Worm (Caenorhabditis elegans): ENCODE measurements around the gene egrh-1.
A peak's percentile ranks its signal among the peaks of the same experiment; 100 is the strongest.

Gene egrh-1

DNA sequence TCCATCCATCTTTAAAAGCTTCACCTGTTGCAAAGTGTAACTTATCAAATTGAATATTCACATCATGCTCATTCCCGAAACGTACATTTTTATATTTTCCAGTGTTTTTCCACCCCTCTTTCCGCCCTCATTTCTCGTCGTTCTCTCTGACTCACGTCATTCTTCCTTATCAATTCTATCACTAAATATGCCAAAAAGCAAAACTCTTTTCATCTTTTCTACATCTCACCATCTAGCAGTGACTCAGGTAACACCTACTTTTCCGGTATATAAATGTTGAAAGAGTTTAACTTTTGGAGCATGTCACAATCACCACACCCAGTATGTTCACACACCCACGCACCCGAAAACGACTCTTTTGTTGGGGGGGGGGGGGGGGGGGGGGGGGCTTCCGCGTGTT, 1.3 kb upstream of the egrh-1 start:
- TF ChIP-seq unc-86 (tag; optimal IDR thresholded peaks at IDR 0.05) = no peak
- peak; percentile 21 for TF ChIP-seq fkh-8 (tag; optimal IDR thresholded peaks at IDR 0.05)
- no peak for TF ChIP-seq swsn-7 (tag; optimal IDR thresholded peaks at IDR 0.05)
- TF ChIP-seq pax-3 (tag; optimal IDR thresholded peaks at IDR 0.05) = no peak
- no peak for TF ChIP-seq ets-5 (GFP tag; IDR thresholded peaks at IDR 0.05)

DNA sequence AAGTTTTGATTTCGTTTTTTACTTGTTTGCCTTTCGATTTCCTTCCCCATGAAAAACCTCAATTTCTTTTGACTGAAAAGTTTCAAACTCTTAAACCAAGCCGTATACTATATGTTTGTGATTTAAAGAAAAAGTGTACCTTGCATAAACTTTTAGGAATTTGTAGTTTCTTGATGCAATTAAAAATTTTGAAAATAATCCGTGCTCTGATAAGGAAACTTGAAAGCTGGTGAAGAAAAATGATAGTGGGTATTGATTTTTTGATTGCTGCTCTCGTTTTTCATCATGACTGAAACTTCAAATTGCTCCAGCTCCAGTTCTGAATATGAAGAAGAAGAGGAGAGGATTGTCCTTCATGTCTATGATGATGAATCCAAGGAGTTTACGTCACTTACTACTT, 3.3 kb downstream of the egrh-1 start, which contains the start of gene acd-3:
Gene acd-3 (plus strand): TSS at position 222 of the 400 bp plus-strand sequence.
- TF ChIP-seq nhr-85 (tag) = peak; percentile 31
- TF ChIP-seq ceh-88 (GFP tag; IDR thresholded peaks at IDR 0.05) = no peak

DNA sequence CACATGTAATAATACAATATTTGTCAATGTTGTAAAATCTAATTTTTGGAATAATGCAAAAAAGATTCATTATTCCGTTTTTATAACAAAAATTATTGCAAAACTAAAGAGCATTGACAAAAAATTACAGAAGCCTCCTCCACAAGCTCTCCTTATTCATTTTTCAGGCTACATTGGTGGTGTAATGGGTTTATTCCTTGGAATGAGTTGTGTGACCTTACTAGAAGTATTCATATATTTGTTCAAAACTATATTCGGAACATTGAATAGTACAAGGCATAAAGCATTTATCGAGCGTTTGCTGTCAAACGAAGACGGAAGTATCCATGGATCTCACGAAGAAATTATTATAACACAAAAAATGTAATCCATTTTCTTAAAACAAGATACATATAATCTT, 6.2 kb downstream of the egrh-1 start:
- TF ChIP-seq efl-1 (optimal IDR thresholded peaks at IDR 0.05) = no peak
- peak in 1 of 2 experiments; percentile 91 for TF ChIP-seq efl-1 (GFP tag; optimal IDR thresholded peaks at IDR 0.05 in 1 of 2)
- no peak for TF ChIP-seq swsn-7 (tag; optimal IDR thresholded peaks at IDR 0.05)

DNA sequence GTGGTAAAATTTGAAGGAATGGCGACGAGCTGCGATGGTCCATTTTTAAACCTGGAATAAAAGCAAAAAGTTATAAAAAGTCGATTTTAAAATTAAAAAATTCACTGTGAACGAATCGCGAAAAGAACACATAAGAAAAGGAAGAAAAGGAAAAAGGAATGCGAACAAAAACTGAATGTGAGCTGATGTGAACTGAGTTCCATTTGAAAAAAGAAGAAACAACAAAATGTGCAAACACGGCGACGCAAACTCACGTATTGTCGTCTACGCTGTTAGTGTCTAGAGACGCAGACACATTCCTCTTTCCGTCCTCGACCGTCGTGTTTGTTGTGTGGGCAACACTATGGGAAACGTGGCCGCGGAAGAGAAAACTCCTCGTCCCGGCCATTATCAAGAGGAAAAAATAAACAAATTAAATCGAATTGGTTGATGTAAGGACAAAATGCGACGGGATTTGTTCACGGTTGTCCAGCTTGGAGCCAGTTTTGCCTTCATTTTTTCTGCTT, 8.0 kb downstream of the egrh-1 start, which contains the start of the genes C27C12.1 and C27C12.4:
Gene C27C12.1 (minus strand): TSS at position 51 of the 506 bp plus-strand sequence.
Gene C27C12.4 (plus strand): TSS at position 375 of the 506 bp plus-strand sequence.
- TF ChIP-seq grh-1 (GFP tag; IDR thresholded peaks at IDR 0.05) (peak; percentile 67), fkh-4 (tag; optimal IDR thresholded peaks at IDR 0.05; ENCODE audit: borderline replicate concordance) (peak; percentile 63), lin-39 (tag; optimal IDR thresholded peaks at IDR 0.05) (peak; percentile 54), C34B4.2 (tag; optimal IDR thresholded peaks at IDR 0.05) (no peak), zip-4 (GFP tag; optimal IDR thresholded peaks at IDR 0.05) (peak; percentile 54), dsc-1 (tag; optimal IDR thresholded peaks at IDR 0.05) (peak; percentile 83), lin-15B (tag; optimal IDR thresholded peaks at IDR 0.05) (peak; percentile 50), mab-9 (GFP tag; IDR thresholded peaks at IDR 0.05) (peak; percentile 83), lin-14 (GFP tag; optimal IDR thresholded peaks at IDR 0.05) (peak; percentile 95), lsy-2 (tag; optimal IDR thresholded peaks at IDR 0.05) (peak; percentile 82 to 89), lin-13 (GFP tag; optimal IDR thresholded peaks at IDR 0.05) (peak; percentile 66), lin-35 (GFP tag; optimal IDR thresholded peaks at IDR 0.05) (peak; percentile 75 to 88), ceh-88 (GFP tag; IDR thresholded peaks at IDR 0.05) (0 out of 2 replicates have a peak, but pooled peaks have one; percentile 47), egl-27 (tag; optimal IDR thresholded peaks at IDR 0.05) (no peak), fos-1 (tag; optimal IDR thresholded peaks at IDR 0.05) (peak; percentile 55), jun-1 (tag; optimal IDR thresholded peaks at IDR 0.05) (peak; percentile 84), irx-1 (tag; optimal IDR thresholded peaks at IDR 0.05) (peak; percentile 85), nhr-47 (tag; optimal IDR thresholded peaks at IDR 0.05) (peak; percentile 93), ztf-4 (tag; optimal IDR thresholded peaks at IDR 0.05) (peak; percentile 73), nhr-237 (tag; optimal IDR thresholded peaks at IDR 0.05) (no peak), ceh-63 (GFP tag; optimal IDR thresholded peaks at IDR 0.05) (no peak), sup-37 (GFP tag; optimal IDR thresholded peaks at IDR 0.05) (peak; percentile 43), tbx-2 (tag; optimal IDR thresholded peaks at IDR 0.05) (peak; percentile 94), ama-1 (optimal IDR thresholded peaks at IDR 0.05) (no peak), nhr-71 (tag; optimal IDR thresholded peaks at IDR 0.05) (peak; percentile 95), unc-30 (tag; optimal IDR thresholded peaks at IDR 0.05) (no peak), fkh-10 (GFP tag; optimal IDR thresholded peaks at IDR 0.05) (peak; percentile 90), sox-4 (tag; optimal IDR thresholded peaks at IDR 0.05) (peak; percentile 59), nhr-77 (tag; optimal IDR thresholded peaks at IDR 0.05) (peak; percentile 66), isw-1 (GFP tag; IDR thresholded peaks at IDR 0.05) (peak; percentile 76), nhr-20 (tag; optimal IDR thresholded peaks at IDR 0.05) (peak; percentile 93), nhr-28 (tag; optimal IDR thresholded peaks at IDR 0.05) (no peak), hlh-17 (GFP tag; optimal IDR thresholded peaks at IDR 0.05; ENCODE audit: borderline replicate concordance) (no peak), skn-1 (tag; optimal IDR thresholded peaks at IDR 0.05) (peak; percentile 73), elt-3 (tag; optimal IDR thresholded peaks at IDR 0.05) (peak in 3 of 6 experiments; percentile 44 to 70 (median 67)), ets-5 (GFP tag; IDR thresholded peaks at IDR 0.05) (no peak), Y116A8C.19 (tag; optimal IDR thresholded peaks at IDR 0.05; ENCODE audit: borderline replicate concordance) (no peak), hpl-2 (GFP tag; optimal IDR thresholded peaks at IDR 0.05) (peak; percentile 13), nhr-90 (tag; optimal IDR thresholded peaks at IDR 0.05; ENCODE audit: poor library complexity) (peak; percentile 90), F16B12.6 (tag; optimal IDR thresholded peaks at IDR 0.05) (peak; percentile 99)
